Worm (Caenorhabditis elegans): ENCODE results near the gene C01G12.9.

C01G12.9 gene

ce11 chrII:14587407-14587806 lies 8.6 kb downstream of the C01G12.9 start, which contains the start of gene C01G12.5:
TSS of gene C01G12.5 (minus strand) at chrII:14587507.
- TF ChIP-seq lin-13 (tag; optimal IDR thresholded peaks at IDR 0.05) (no peak), nhr-12 (tag; optimal IDR thresholded peaks at IDR 0.05) (no peak), pha-4 (tag; optimal IDR thresholded peaks at IDR 0.05) (no peak), mls-2 (tag; optimal IDR thresholded peaks at IDR 0.05) (no peak), ceh-39 (tag; optimal IDR thresholded peaks at IDR 0.05) (no peak), nhr-28 (tag; optimal IDR thresholded peaks at IDR 0.05) (no peak), lsy-2 (tag; optimal IDR thresholded peaks at IDR 0.05) (no peak), ztf-11 (tag; optimal IDR thresholded peaks at IDR 0.05) (no peak), ham-2 (GFP tag; optimal IDR thresholded peaks at IDR 0.05) (no peak), M03D4.4 (tag; optimal IDR thresholded peaks at IDR 0.05) (no peak), ces-1 (GFP tag; optimal IDR thresholded peaks at IDR 0.05) (no peak), mab-5 (tag; optimal IDR thresholded peaks at IDR 0.05) (no peak), lin-32 (GFP tag; optimal IDR thresholded peaks at IDR 0.05) (no peak), tbx-8 (GFP tag; optimal IDR thresholded peaks at IDR 0.05) (no peak), mep-1 (tag; optimal IDR thresholded peaks at IDR 0.05) (no peak), cnd-1 (tag; optimal IDR thresholded peaks at IDR 0.05) (no peak), nhr-76 (tag; optimal IDR thresholded peaks at IDR 0.05) (no peak), snpc-4 (tag; optimal IDR thresholded peaks at IDR 0.05) (no peak), unc-39 (tag; optimal IDR thresholded peaks at IDR 0.05) (no peak)

ce11 chrII:14588162-14588561 lies 9.3 kb downstream of the C01G12.9 start, which contains the start of gene nspb-10:
TSS of gene nspb-10 (minus strand) at chrII:14588262.
- TF ChIP-seq mls-2 (tag; optimal IDR thresholded peaks at IDR 0.05) (no peak), ceh-39 (tag; optimal IDR thresholded peaks at IDR 0.05) (no peak), nhr-28 (tag; optimal IDR thresholded peaks at IDR 0.05) (no peak), ham-2 (GFP tag; optimal IDR thresholded peaks at IDR 0.05) (no peak), nhr-76 (tag; optimal IDR thresholded peaks at IDR 0.05) (no peak), unc-39 (tag; optimal IDR thresholded peaks at IDR 0.05) (no peak), mep-1 (tag; optimal IDR thresholded peaks at IDR 0.05) (no peak)

- TF ChIP-seq ces-1 (GFP tag; optimal IDR thresholded peaks at IDR 0.05) (no peak), ztf-11 (tag; optimal IDR thresholded peaks at IDR 0.05) (no peak), lin-32 (GFP tag; optimal IDR thresholded peaks at IDR 0.05) (no peak), tbx-8 (GFP tag; optimal IDR thresholded peaks at IDR 0.05) (no peak), nhr-237 (tag; optimal IDR thresholded peaks at IDR 0.05) (no peak), M03D4.4 (tag; optimal IDR thresholded peaks at IDR 0.05) (no peak), cnd-1 (tag; optimal IDR thresholded peaks at IDR 0.05) (no peak), nhr-76 (tag; optimal IDR thresholded peaks at IDR 0.05) (no peak), flh-1 (GFP tag; optimal IDR thresholded peaks at IDR 0.05) (no peak), ceh-83 (GFP tag; optimal IDR thresholded peaks at IDR 0.05) (no peak), snpc-4 (tag; optimal IDR thresholded peaks at IDR 0.05) (no peak), drap-1 (GFP tag; optimal IDR thresholded peaks at IDR 0.05) (no peak), zip-8 (tag; optimal IDR thresholded peaks at IDR 0.05) (no peak), mep-1 (tag; optimal IDR thresholded peaks at IDR 0.05) (no peak), ceh-43 (GFP tag; optimal IDR thresholded peaks at IDR 0.05) (no peak)
Measured at ce11 chrII:14591699-14592098, 12.9 kb downstream of the C01G12.9 start, which contains the start of gene C01G12.7. TSS of gene C01G12.7 (minus strand) at chrII:14591893.

- TF ChIP-seq elt-3 (tag; optimal IDR thresholded peaks at IDR 0.05) = no peak
- no peak for TF ChIP-seq ces-1 (GFP tag; optimal IDR thresholded peaks at IDR 0.05)
- no peak for TF ChIP-seq nhr-28 (tag; optimal IDR thresholded peaks at IDR 0.05)
- TF ChIP-seq flh-1 (GFP tag; optimal IDR thresholded peaks at IDR 0.05) = no peak
- no peak for TF ChIP-seq elt-1 (tag; optimal IDR thresholded peaks at IDR 0.05; ENCODE audit: borderline replicate concordance, insufficient read depth)
- TF ChIP-seq zip-8 (tag; optimal IDR thresholded peaks at IDR 0.05) = no peak
- TF ChIP-seq ztf-11 (tag; optimal IDR thresholded peaks at IDR 0.05) = no peak
- TF ChIP-seq lsy-2 (tag; optimal IDR thresholded peaks at IDR 0.05) = no peak
- TF ChIP-seq mls-2 (tag; optimal IDR thresholded peaks at IDR 0.05) = no peak
- no peak for TF ChIP-seq lin-13 (tag; optimal IDR thresholded peaks at IDR 0.05)
- TF ChIP-seq nhr-237 (tag; optimal IDR thresholded peaks at IDR 0.05) = no peak
- no peak for TF ChIP-seq cnd-1 (tag; optimal IDR thresholded peaks at IDR 0.05)
- TF ChIP-seq ceh-43 (GFP tag; optimal IDR thresholded peaks at IDR 0.05) = no peak
- TF ChIP-seq unc-62 (GFP tag; optimal IDR thresholded peaks at IDR 0.05) = no peak
- TF ChIP-seq mab-5 (tag; optimal IDR thresholded peaks at IDR 0.05) = no peak
- no peak for TF ChIP-seq hlh-1 (tag; optimal IDR thresholded peaks at IDR 0.05)
Measured at ce11 chrII:14592629-14593028, 13.8 kb downstream of the C01G12.9 start.

- TF ChIP-seq M03D4.4 (tag; optimal IDR thresholded peaks at IDR 0.05) (no peak), lin-13 (tag; optimal IDR thresholded peaks at IDR 0.05) (no peak), mep-1 (tag; optimal IDR thresholded peaks at IDR 0.05) (no peak), unc-120 (tag; optimal IDR thresholded peaks at IDR 0.05; ENCODE audit: poor library complexity, severe bottlenecking) (no peak), flh-1 (GFP tag; optimal IDR thresholded peaks at IDR 0.05) (no peak)
Measured at ce11 chrII:14593281-14593680, 14.5 kb downstream of the C01G12.9 start, which contains the start of gene catp-4. TSS of gene catp-4 (plus strand) at chrII:14593581.
